Worm (Caenorhabditis elegans) whole organism, L2 larva: ENCODE measurements around the gene ddx-23.

ENCODE experiments used
- C34F6.9 ChIP-seq: fragments of 150-350 bp; optimal IDR thresholded peaks from 2 replicates; lab custom pipeline; 2014; ENCODE audit warnings: missing biosample characterization, missing genetic modification characterization
- F13H6.1 ChIP-seq: sonication (generic microtip); optimal IDR thresholded peaks from 2 replicates; lab custom pipeline; 2016; ENCODE audit warnings: missing genetic modification characterization, missing compliant biosample characterization
- Y55F3AM.14 ChIP-seq: fragments of 200-800 bp; sonication (Bioruptor generic); optimal IDR thresholded peaks from 2 replicates; lab custom pipeline; 2018; ENCODE audit warnings: mild to moderate bottlenecking, missing genetic modification characterization, missing compliant biosample characterization
- aly-2 ChIP-seq: fragments of 150-350 bp; optimal IDR thresholded peaks from 2 replicates; lab custom pipeline; 2014; ENCODE audit warnings: missing biosample characterization, missing genetic modification characterization
- ama-1 ChIP-seq: fragments of 150-350 bp; optimal IDR thresholded peaks from 2 replicates; lab custom pipeline; 2018; ENCODE audit warnings: inconsistent platforms
- blmp-1 ChIP-seq: sonication (generic microtip); optimal IDR thresholded peaks from 2 replicates; lab custom pipeline; 2017; ENCODE audit warnings: missing genetic modification characterization, mild to moderate bottlenecking, missing compliant biosample characterization, antibody characterized with exemption, moderate library complexity; ENCODE audit not compliant: insufficient read depth
- ceh-82 ChIP-seq: fragments of 150-350 bp; optimal IDR thresholded peaks from 2 replicates; lab custom pipeline; 2014; ENCODE audit warnings: missing biosample characterization, missing genetic modification characterization
- crh-2 ChIP-seq: sonication (generic microtip); optimal IDR thresholded peaks from 2 replicates; lab custom pipeline; 2017; ENCODE audit warnings: missing biosample characterization, missing genetic modification characterization
- dmd-4 ChIP-seq: sonication (generic microtip); optimal IDR thresholded peaks from 2 replicates; lab custom pipeline; 2017; ENCODE audit warnings: missing biosample characterization, missing genetic modification characterization
- egl-27 ChIP-seq: sonication (generic microtip); optimal IDR thresholded peaks from 3 replicates; lab custom pipeline; 2017; ENCODE audit warnings: missing biosample characterization, missing genetic modification reagents, missing genetic modification characterization
- elt-1 ChIP-seq: fragments of 150-350 bp; optimal IDR thresholded peaks from 2 replicates; lab custom pipeline; 2014; ENCODE audit warnings: missing biosample characterization, missing genetic modification characterization
- fos-1 ChIP-seq: fragments of 150-350 bp; optimal IDR thresholded peaks from 2 replicates; lab custom pipeline; 2014; ENCODE audit warnings: missing biosample characterization, missing genetic modification characterization
- gmeb-1 ChIP-seq: fragments of 150-350 bp; optimal IDR thresholded peaks from 2 replicates; lab custom pipeline; 2014; ENCODE audit warnings: missing biosample characterization, missing genetic modification characterization
- lin-11 ChIP-seq: fragments of 150-350 bp; sonication (generic microtip); optimal IDR thresholded peaks from 2 replicates; lab custom pipeline; 2014; ENCODE audit warnings: missing biosample characterization, missing genetic modification characterization, inconsistent platforms, mixed read lengths
- lin-13 ChIP-seq: fragments of 150-350 bp; optimal IDR thresholded peaks from 2 replicates; lab custom pipeline; 2014; ENCODE audit warnings: missing biosample characterization, missing genetic modification reagents, missing genetic modification characterization
- lsy-2 ChIP-seq, 2 experiments: fragments of 150-350 bp in 1 of 2; sonication (generic microtip) in 1 of 2; optimal IDR thresholded peaks; 2 replicates each; lab custom pipeline; 2014 to 2017; ENCODE audit warnings: missing biosample characterization in 2 of 2, missing genetic modification characterization in 2 of 2
- mdl-1 ChIP-seq, 2 experiments: fragments of 150-350 bp in 1 of 2; sonication (generic microtip) in 1 of 2; optimal IDR thresholded peaks; 2 replicates each; lab custom pipeline; 2017; ENCODE audit warnings: missing biosample characterization in 2 of 2, missing genetic modification characterization in 2 of 2
- nhr-10 ChIP-seq: sonication (generic microtip); optimal IDR thresholded peaks from 2 replicates; lab custom pipeline; 2017; ENCODE audit warnings: missing biosample characterization, missing genetic modification characterization
- nhr-12 ChIP-seq: fragments of 150-350 bp; optimal IDR thresholded peaks from 2 replicates; lab custom pipeline; 2014; ENCODE audit warnings: missing biosample characterization, missing genetic modification characterization
- nhr-129 ChIP-seq: fragments of 150-350 bp; optimal IDR thresholded peaks from 2 replicates; lab custom pipeline; 2014; ENCODE audit warnings: missing biosample characterization, missing genetic modification characterization
- nhr-21 ChIP-seq: fragments of 150-350 bp; optimal IDR thresholded peaks from 2 replicates; lab custom pipeline; 2014; ENCODE audit warnings: missing biosample characterization, missing genetic modification characterization
- nhr-23 ChIP-seq: fragments of 150-350 bp; optimal IDR thresholded peaks from 2 replicates; lab custom pipeline; 2014; ENCODE audit warnings: missing biosample characterization, missing genetic modification reagents, missing genetic modification characterization
- nhr-25 ChIP-seq: fragments of 150-350 bp; sonication (generic microtip); optimal IDR thresholded peaks from 3 replicates; lab custom pipeline; 2014; ENCODE audit warnings: missing biosample characterization, missing genetic modification characterization
- nhr-6 ChIP-seq: fragments of 150-350 bp; optimal IDR thresholded peaks from 2 replicates; lab custom pipeline; 2014; ENCODE audit warnings: missing biosample characterization, missing genetic modification characterization
- nhr-77 ChIP-seq: fragments of 150-350 bp; optimal IDR thresholded peaks from 2 replicates; lab custom pipeline; 2014; ENCODE audit warnings: missing biosample characterization, missing genetic modification characterization
- sem-4 ChIP-seq: fragments of 150-350 bp; optimal IDR thresholded peaks from 2 replicates; lab custom pipeline; 2014; ENCODE audit warnings: missing biosample characterization, missing genetic modification reagents, missing genetic modification characterization
- skn-1 ChIP-seq: sonication (generic microtip); optimal IDR thresholded peaks from 2 replicates; lab custom pipeline; 2017; ENCODE audit warnings: missing biosample characterization, missing genetic modification characterization
- sma-3 ChIP-seq: sonication (generic microtip); optimal IDR thresholded peaks from 2 replicates; lab custom pipeline; 2016; ENCODE audit warnings: missing genetic modification reagents, missing genetic modification characterization, missing compliant biosample characterization
- sma-9 ChIP-seq, 2 experiments: fragments of 150-350 bp in 1 of 2; sonication (generic microtip) in 1 of 2; optimal IDR thresholded peaks; 2 replicates each; lab custom pipeline; 2014 to 2016; ENCODE audit warnings: missing genetic modification characterization in 2 of 2, mild to moderate bottlenecking in 1 of 2, missing biosample characterization in 1 of 2, missing compliant biosample characterization in 1 of 2, missing genetic modification reagents in 1 of 2, moderate library complexity in 1 of 2
- snpc-4 ChIP-seq: fragments of 150-350 bp; optimal IDR thresholded peaks from 2 replicates; lab custom pipeline; 2014; ENCODE audit warnings: missing biosample characterization, missing genetic modification characterization
- unc-39 ChIP-seq: fragments of 150-350 bp; optimal IDR thresholded peaks from 2 replicates; lab custom pipeline; 2014; ENCODE audit warnings: missing biosample characterization, missing genetic modification characterization
- unc-55 ChIP-seq: fragments of 150-350 bp; sonication (generic microtip); optimal IDR thresholded peaks from 3 replicates; lab custom pipeline; 2014; ENCODE audit warnings: missing biosample characterization, missing genetic modification reagents, missing genetic modification characterization
- unc-62 ChIP-seq: fragments of 150-350 bp; optimal IDR thresholded peaks from 2 replicates; lab custom pipeline; 2014; ENCODE audit warnings: missing biosample characterization, missing genetic modification reagents, missing genetic modification characterization
- zag-1 ChIP-seq: fragments of 150-350 bp; optimal IDR thresholded peaks from 2 replicates; lab custom pipeline; 2014; ENCODE audit warnings: missing biosample characterization, missing genetic modification characterization
- ztf-11 ChIP-seq: sonication (generic microtip); optimal IDR thresholded peaks from 2 replicates; lab custom pipeline; 2017; ENCODE audit warnings: missing biosample characterization, missing genetic modification characterization
- ztf-4 ChIP-seq: fragments of 150-350 bp; optimal IDR thresholded peaks from 2 replicates; lab custom pipeline; 2014; ENCODE audit warnings: missing biosample characterization, missing genetic modification characterization

ddx-23 gene

ce11 chrIII:5874263-5874662, 21.2 kb upstream of the ddx-23 start (continued):
- TF ChIP-seq nhr-23 (tag; lab: Kevin White, UChicago) (no peak), nhr-77 (no peak)

ce11 chrIII:5872288-5872687, 19.2 kb upstream of the ddx-23 start:
- TF ChIP-seq nhr-129 (tag; lab: Kevin White, UChicago) (peak; percentile 67), unc-62 (GFP tag; lab: Kevin White, UChicago) (no peak)

ce11 chrIII:5871760-5872159, 18.7 kb upstream of the ddx-23 start, which contains the start of the genes F01F1.11 and F01F1.3:
Gene F01F1.11 (minus strand): TSS chrIII:5871877.
Gene F01F1.3 (plus strand): TSS chrIII:5871938.
- TF ChIP-seq sma-3 (peak; percentile 88), ama-1 (no peak), sem-4 (peak; percentile 8), lsy-2 (tag; optimal IDR thresholded peaks at IDR 0.05; lab: Kevin White, UChicago) (peak; percentile 48 to 90), blmp-1 (tag; lab: Kevin White, UChicago) (peak; percentile 25), nhr-21 (tag; lab: Kevin White, UChicago) (peak; percentile 76), lin-11 (tag; lab: Kevin White, UChicago) (peak; percentile 52), nhr-129 (tag; lab: Kevin White, UChicago) (peak; percentile 40), nhr-6 (tag; lab: Kevin White, UChicago) (peak; percentile 52), egl-27 (peak; percentile 68), crh-2 (tag; lab: Kevin White, UChicago) (peak; percentile 82), snpc-4 (tag; lab: Kevin White, UChicago) (peak; percentile 30), zag-1 (tag; lab: Kevin White, UChicago) (no peak), dmd-4 (no peak), C34F6.9 (tag; lab: Kevin White, UChicago) (peak; percentile 60), gmeb-1 (peak; percentile 95), unc-55 (GFP tag; lab: Kevin White, UChicago) (peak; percentile 84), nhr-10 (no peak), fos-1 (tag; lab: Kevin White, UChicago) (peak; percentile 33), ztf-4 (tag; lab: Kevin White, UChicago) (peak; percentile 5), sma-9 (GFP tag; optimal IDR thresholded peaks at IDR 0.05; lab: Kevin White, UChicago) (peak; percentile 88), sma-9 (tag; optimal IDR thresholded peaks at IDR 0.05; lab: Kevin White, UChicago) (no peak), elt-1 (tag; lab: Kevin White, UChicago) (no peak), F13H6.1 (tag; lab: Kevin White, UChicago) (peak; percentile 79), nhr-23 (tag; lab: Kevin White, UChicago) (no peak), lin-13 (GFP tag; lab: Kevin White, UChicago) (peak; percentile 69), nhr-77 (peak; percentile 11), nhr-25 (tag; lab: Kevin White, UChicago) (peak; percentile 77)

ce11 chrIII:5869429-5869828, 16.4 kb upstream of the ddx-23 start, which contains the start of gene F01F1.15:
Gene F01F1.15 (minus strand): TSS chrIII:5869529.
- no peak for TF ChIP-seq mdl-1 (tag; optimal IDR thresholded peaks at IDR 0.05; lab: Kevin White, UChicago)
- no peak for TF ChIP-seq unc-39 (tag; lab: Kevin White, UChicago)
- no peak for TF ChIP-seq ceh-82 (tag; lab: Kevin White, UChicago)
- no peak for TF ChIP-seq unc-55 (GFP tag; lab: Kevin White, UChicago)
- no peak for TF ChIP-seq elt-1 (tag; lab: Kevin White, UChicago)

- no peak for TF ChIP-seq nhr-77
- TF ChIP-seq fos-1 (tag; lab: Kevin White, UChicago), result no peak
- TF ChIP-seq elt-1 (tag; lab: Kevin White, UChicago), result no peak
- no peak for TF ChIP-seq F13H6.1 (tag; lab: Kevin White, UChicago)
- TF ChIP-seq Y55F3AM.14 (GFP tag; lab: Kevin White, UChicago), result no peak
- no peak for TF ChIP-seq egl-27
- TF ChIP-seq skn-1 (tag; lab: Kevin White, UChicago), result no peak
- no peak for TF ChIP-seq C34F6.9 (tag; lab: Kevin White, UChicago)
- TF ChIP-seq ztf-11 (tag; lab: Kevin White, UChicago), result no peak
- TF ChIP-seq snpc-4 (tag; lab: Kevin White, UChicago), result no peak
- no peak for TF ChIP-seq ceh-82 (tag; lab: Kevin White, UChicago)
- TF ChIP-seq mdl-1 (tag; optimal IDR thresholded peaks at IDR 0.05; lab: Kevin White, UChicago), result no peak
- no peak for TF ChIP-seq unc-55 (GFP tag; lab: Kevin White, UChicago)
- no peak for TF ChIP-seq nhr-12
- no peak for TF ChIP-seq dmd-4
- TF ChIP-seq lin-13 (GFP tag; lab: Kevin White, UChicago), result no peak
- no peak for TF ChIP-seq aly-2 (tag; lab: Kevin White, UChicago)
These were observed 15.3 kb upstream of the ddx-23 start, which contains the start of gene eng-1 for ce11 chrIII:5868401-5868800. Gene eng-1 (minus strand): TSS chrIII:5868501.
